Worm (Caenorhabditis elegans) whole organism, L3 larva: ENCODE measurements around the gene srg-64.

Experiments used
- ama-1 ChIP-seq: fragments of 150-350 bp; optimal IDR thresholded peaks from 2 replicates; lab custom pipeline; 2018
- ceh-16 ChIP-seq: sonication (generic microtip); optimal IDR thresholded peaks from 2 replicates; lab custom pipeline; 2017; ENCODE audit warnings: missing biosample characterization, missing genetic modification characterization
- egl-27 ChIP-seq: sonication (generic microtip); optimal IDR thresholded peaks from 4 replicates; lab custom pipeline; 2017; ENCODE audit warnings: missing biosample characterization, missing genetic modification reagents, missing genetic modification characterization
- lin-15B ChIP-seq: fragments of 150-350 bp; optimal IDR thresholded peaks from 2 replicates; lab custom pipeline; 2014; ENCODE audit warnings: missing biosample characterization, missing genetic modification characterization
- lin-39 ChIP-seq: fragments of 150-350 bp; optimal IDR thresholded peaks from 2 replicates; lab custom pipeline; 2018; ENCODE audit warnings: missing biosample characterization, missing genetic modification reagents, missing genetic modification characterization
- mml-1 ChIP-seq: fragments of 150-350 bp; sonication (generic microtip); optimal IDR thresholded peaks from 3 replicates; lab custom pipeline; 2014; ENCODE audit warnings: missing biosample characterization, missing genetic modification characterization
- nhr-23 ChIP-seq: fragments of 150-350 bp; optimal IDR thresholded peaks from 2 replicates; lab custom pipeline; 2014; ENCODE audit warnings: missing biosample characterization, missing genetic modification reagents, missing genetic modification characterization
- nhr-67 ChIP-seq: fragments of 150-350 bp; optimal IDR thresholded peaks from 2 replicates; lab custom pipeline; 2014; ENCODE audit warnings: missing biosample characterization, missing genetic modification characterization
- unc-62 ChIP-seq: fragments of 150-350 bp; sonication (generic microtip); optimal IDR thresholded peaks from 4 replicates; lab custom pipeline; 2014; ENCODE audit warnings: missing biosample characterization, missing genetic modification reagents, missing genetic modification characterization

- TF ChIP-seq ama-1 (no peak), mml-1 (tag; lab: Kevin White, UChicago) (no peak), lin-39 (tag; lab: Kevin White, UChicago) (no peak), nhr-67 (no peak), unc-62 (GFP tag; lab: Kevin White, UChicago) (no peak), nhr-23 (tag; lab: Kevin White, UChicago) (no peak), ceh-16 (tag; lab: Kevin White, UChicago) (no peak), lin-15B (tag; lab: Kevin White, UChicago) (no peak), egl-27 (tag; lab: Kevin White, UChicago) (no peak)
Observed at ce11 chrX:15757169-15757568, 16.7 kb upstream of the srg-64 start, which contains the start of gene wrt-4.
